Worm (Caenorhabditis elegans): ENCODE measurements around the gene xbx-6.

DNA sequence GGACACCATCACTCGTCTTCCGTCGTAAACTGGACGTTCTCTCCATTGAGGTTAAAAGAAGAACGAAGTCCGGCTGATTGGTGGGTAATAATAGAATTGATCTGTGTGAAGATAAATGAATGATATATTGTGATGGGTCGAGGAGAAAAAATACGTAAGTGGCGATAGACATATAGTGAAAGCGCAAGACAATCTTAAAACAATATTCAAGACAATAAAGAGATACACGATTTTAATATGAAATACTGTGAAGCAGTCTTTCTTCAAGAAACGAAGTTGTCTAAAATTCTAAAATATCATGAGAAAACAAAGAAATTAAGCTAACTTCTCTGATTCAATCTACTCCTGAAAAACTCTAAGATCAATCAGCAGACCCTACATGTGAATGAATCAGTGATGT is 10.7 kb downstream of the xbx-6 start, which contains the start of gene F40F9.10:
- TF ChIP-seq unc-39 (tag; optimal IDR thresholded peaks at IDR 0.05) = no peak
- no peak for TF ChIP-seq blmp-1 (tag; optimal IDR thresholded peaks at IDR 0.05; ENCODE audit: insufficient read depth)
- no peak for TF ChIP-seq snpc-4 (tag; optimal IDR thresholded peaks at IDR 0.05)
- TF ChIP-seq nhr-11 (tag; optimal IDR thresholded peaks at IDR 0.05) = no peak
- no peak for TF ChIP-seq nhr-77 (tag; optimal IDR thresholded peaks at IDR 0.05)
- TF ChIP-seq elt-3 (tag; optimal IDR thresholded peaks at IDR 0.05) = no peak
- no peak for TF ChIP-seq ztf-11 (tag; optimal IDR thresholded peaks at IDR 0.05)
- no peak for TF ChIP-seq lsy-2 (tag; optimal IDR thresholded peaks at IDR 0.05)
- TF ChIP-seq unc-62 (GFP tag; optimal IDR thresholded peaks at IDR 0.05) = no peak
- no peak for TF ChIP-seq nhr-129 (tag; optimal IDR thresholded peaks at IDR 0.05)
- TF ChIP-seq C34F6.9 (tag; optimal IDR thresholded peaks at IDR 0.05) = no peak
- no peak for TF ChIP-seq dmd-4 (tag; optimal IDR thresholded peaks at IDR 0.05)
